Fruit fly (Drosophila melanogaster) whole organism, embryonic: Measurements from ENCODE around the gene CG14537.
A peak's percentile ranks its signal among the peaks of the same experiment; 100 is the strongest.

ENCODE experiments used
- Abd-B ChIP-seq: fragments of 200-800 bp; sonication (Bioruptor generic); optimal IDR thresholded peaks from 2 replicates; lab custom pipeline; 2018; ENCODE audit warnings: missing biosample characterization, mild to moderate bottlenecking, missing genetic modification characterization, moderate library complexity
- Bgb ChIP-seq: fragments of 200-800 bp; sonication (Bioruptor generic); IDR thresholded peaks from 2 replicates; pipeline ENCODE4 v1.3.6; 2022; ENCODE audit warnings: missing biosample characterization, missing genetic modification characterization; ENCODE audit not compliant: partially characterized antibody
- CG13287 ChIP-seq: fragments of 200-800 bp; sonication (Bioruptor generic); IDR thresholded peaks from 2 replicates; pipeline ENCODE4 v1.3.6; 2022; ENCODE audit warnings: missing biosample characterization, missing genetic modification characterization; ENCODE audit not compliant: partially characterized antibody
- CG13296 ChIP-seq: fragments of 200-800 bp; sonication (Bioruptor generic); optimal IDR thresholded peaks from 3 replicates; lab custom pipeline; 2018; ENCODE audit warnings: missing biosample characterization, mild to moderate bottlenecking, missing genetic modification characterization
- CG15269 ChIP-seq: fragments of 200-800 bp; sonication (Bioruptor generic); optimal IDR thresholded peaks from 2 replicates; lab custom pipeline; 2018; ENCODE audit warnings: missing biosample characterization, mild to moderate bottlenecking, missing genetic modification characterization, moderate library complexity
- CG1603 ChIP-seq: fragments of 200-800 bp; sonication (Bioruptor generic); optimal IDR thresholded peaks from 2 replicates; lab custom pipeline; 2019; ENCODE audit warnings: missing biosample characterization, mild to moderate bottlenecking, missing genetic modification characterization, moderate library complexity
- CG16863 ChIP-seq: fragments of 200-800 bp; sonication (Bioruptor generic); optimal IDR thresholded peaks from 3 replicates; lab custom pipeline; 2016; ENCODE audit warnings: missing biosample characterization, missing genetic modification characterization
- CG18262 ChIP-seq: fragments of 200-800 bp; optimal IDR thresholded peaks from 3 replicates; lab custom pipeline; 2019; ENCODE audit warnings: missing biosample characterization, mild to moderate bottlenecking, missing genetic modification characterization, moderate library complexity
- CG2129 ChIP-seq: fragments of 200-800 bp; sonication (Bioruptor generic); IDR thresholded peaks from 2 replicates; pipeline ENCODE4 v1.3.6; 2022; ENCODE audit warnings: missing biosample characterization, missing genetic modification characterization; ENCODE audit not compliant: partially characterized antibody
- CG31365 ChIP-seq: fragments of 200-800 bp; sonication (Bioruptor generic); optimal IDR thresholded peaks from 2 replicates; lab custom pipeline; 2018; ENCODE audit warnings: missing biosample characterization, mild to moderate bottlenecking, missing genetic modification characterization
- CG31441 ChIP-seq: fragments of 200-800 bp; sonication (Bioruptor generic); IDR thresholded peaks from 2 replicates; pipeline ENCODE4 v1.3.6; 2022; ENCODE audit warnings: missing biosample characterization, missing genetic modification characterization
- CG3281 ChIP-seq: fragments of 200-800 bp; sonication (Bioruptor generic); optimal IDR thresholded peaks from 3 replicates; lab custom pipeline; 2017; ENCODE audit warnings: missing biosample characterization, mild to moderate bottlenecking, missing genetic modification characterization
- CG6765 ChIP-seq: fragments of 200-800 bp; sonication (Bioruptor generic); optimal IDR thresholded peaks from 3 replicates; lab custom pipeline; 2017; ENCODE audit warnings: missing biosample characterization, mild to moderate bottlenecking, missing genetic modification characterization
- CG6813 ChIP-seq: fragments of 200-800 bp; sonication (Bioruptor generic); optimal IDR thresholded peaks from 2 replicates; lab custom pipeline; 2017; ENCODE audit warnings: missing biosample characterization, missing genetic modification characterization, mild to moderate bottlenecking, moderate library complexity, missing genetic modification reagents
- CG7745 ChIP-seq: fragments of 200-800 bp; sonication (Bioruptor generic); optimal IDR thresholded peaks from 2 replicates; lab custom pipeline; 2018; ENCODE audit warnings: missing biosample characterization, mild to moderate bottlenecking, missing genetic modification characterization, moderate library complexity
- CG8089 ChIP-seq: fragments of 200-800 bp; sonication (Bioruptor generic); optimal IDR thresholded peaks from 3 replicates; lab custom pipeline; 2016; ENCODE audit warnings: missing biosample characterization, missing genetic modification characterization
- CG8281 ChIP-seq: fragments of 200-800 bp; sonication (Bioruptor generic); optimal IDR thresholded peaks from 2 replicates; lab custom pipeline; 2018; ENCODE audit warnings: missing biosample characterization, mild to moderate bottlenecking, missing genetic modification characterization, moderate library complexity
- CG9932 ChIP-seq: fragments of 200-800 bp; sonication (Bioruptor generic); IDR thresholded peaks from 2 replicates; pipeline ENCODE4 v1.3.6; 2022; ENCODE audit warnings: missing biosample characterization, missing genetic modification characterization
- Camta ChIP-seq: fragments of 200-800 bp; sonication (Bioruptor generic); optimal IDR thresholded peaks from 2 replicates; lab custom pipeline; 2016; ENCODE audit warnings: missing biosample characterization, missing genetic modification characterization
- CrebB ChIP-seq: fragments of 200-800 bp; sonication (Bioruptor generic); optimal IDR thresholded peaks from 3 replicates; lab custom pipeline; 2018; ENCODE audit warnings: missing biosample characterization, mild to moderate bottlenecking, missing genetic modification characterization
- Dbx ChIP-seq: fragments of 200-800 bp; sonication (Bioruptor generic); IDR thresholded peaks from 3 replicates; pipeline ENCODE4 v1.3.6; 2022; ENCODE audit warnings: missing biosample characterization, missing genetic modification characterization
- Doc3 ChIP-seq: fragments of 200-800 bp; sonication (Bioruptor generic); IDR thresholded peaks from 3 replicates; pipeline ENCODE4 v1.3.6; 2022; ENCODE audit warnings: missing biosample characterization, missing genetic modification characterization; ENCODE audit not compliant: partially characterized antibody
- Hey ChIP-seq: fragments of 200-800 bp; sonication (Bioruptor generic); optimal IDR thresholded peaks from 3 replicates; lab custom pipeline; 2018; ENCODE audit warnings: missing biosample characterization, mild to moderate bottlenecking, missing genetic modification characterization
- Hmx ChIP-seq: fragments of 200-800 bp; sonication (Bioruptor generic); optimal IDR thresholded peaks from 2 replicates; lab custom pipeline; 2016; ENCODE audit warnings: missing biosample characterization, missing genetic modification characterization
- Lpt ChIP-seq: fragments of >200 bp; optimal IDR thresholded peaks from 2 replicates; lab custom pipeline; 2018; ENCODE audit warnings: missing biosample characterization, missing genetic modification characterization
- MBD-R2 ChIP-seq: fragments of 200-800 bp; sonication (Bioruptor generic); IDR thresholded peaks from 2 replicates; pipeline ENCODE4 v1.3.6; 2022; ENCODE audit warnings: missing biosample characterization, missing genetic modification characterization
- Med ChIP-seq: fragments of 200-800 bp; sonication (Bioruptor generic); peaks from one replicate; lab custom pipeline; 2016; ENCODE audit warnings: missing biosample characterization, missing genetic modification characterization, mild to moderate bottlenecking, inconsistent platforms, moderate library complexity
- NC2α ChIP-seq: fragments of 200-800 bp; sonication (Bioruptor generic); optimal IDR thresholded peaks from 2 replicates; lab custom pipeline; 2016; ENCODE audit warnings: missing biosample characterization, missing genetic modification characterization
- NFAT ChIP-seq: fragments of 200-800 bp; sonication (Bioruptor generic); IDR thresholded peaks from 2 replicates; pipeline ENCODE4 v1.3.6; 2022; ENCODE audit warnings: missing biosample characterization, missing genetic modification characterization
- NK7.1 ChIP-seq: fragments of 200-800 bp; sonication (Bioruptor generic); optimal IDR thresholded peaks from 3 replicates; lab custom pipeline; 2016; ENCODE audit warnings: missing biosample characterization, missing genetic modification characterization
- Opbp ChIP-seq: fragments of 200-800 bp; sonication (Bioruptor generic); IDR thresholded peaks from 3 replicates; pipeline ENCODE4 v1.3.6; 2022; ENCODE audit warnings: missing biosample characterization, missing genetic modification characterization; ENCODE audit not compliant: partially characterized antibody
- Sox102F ChIP-seq: fragments of 200-800 bp; sonication (Bioruptor generic); optimal IDR thresholded peaks from 2 replicates; lab custom pipeline; 2018; ENCODE audit warnings: missing biosample characterization, mild to moderate bottlenecking, missing genetic modification characterization, moderate library complexity
- Tbp ChIP-seq: fragments of >200 bp; optimal IDR thresholded peaks from 2 replicates; lab custom pipeline; 2018; ENCODE audit warnings: missing biosample characterization, missing genetic modification characterization
- ara ChIP-seq: fragments of 200-800 bp; sonication (Bioruptor generic); IDR thresholded peaks from 2 replicates; pipeline ENCODE4 v1.3.6; 2022; ENCODE audit warnings: missing biosample characterization, missing genetic modification characterization
- caup ChIP-seq: fragments of 200-800 bp; sonication (Bioruptor generic); optimal IDR thresholded peaks from 3 replicates; lab custom pipeline; 2017; ENCODE audit warnings: missing biosample characterization, mild to moderate bottlenecking, missing genetic modification characterization, moderate library complexity; ENCODE audit not compliant: severe bottlenecking
- cg ChIP-seq: fragments of 200-800 bp; sonication (Bioruptor generic); optimal IDR thresholded peaks from 3 replicates; lab custom pipeline; 2019; ENCODE audit warnings: missing biosample characterization, mild to moderate bottlenecking, missing genetic modification characterization, moderate library complexity
- ci ChIP-seq: fragments of 200-800 bp; sonication (Bioruptor generic); IDR thresholded peaks from 3 replicates; pipeline ENCODE4 v1.3.6; 2022; ENCODE audit warnings: missing biosample characterization, missing genetic modification characterization
- croc ChIP-seq: fragments of 200-800 bp; sonication (Bioruptor generic); conservative IDR thresholded peaks from 3 replicates; pipeline ENCODE4 v1.3.6; 2022; ENCODE audit warnings: missing biosample characterization, missing genetic modification characterization
- crol ChIP-seq: fragments of 200-800 bp; sonication (Bioruptor generic); IDR thresholded peaks from 2 replicates; pipeline ENCODE4 v1.3.6; 2022; ENCODE audit warnings: missing biosample characterization, missing genetic modification characterization
- her ChIP-seq: fragments of 200-800 bp; sonication (Bioruptor generic); optimal IDR thresholded peaks from 2 replicates; lab custom pipeline; 2016; ENCODE audit warnings: missing biosample characterization, missing genetic modification characterization
- insv ChIP-seq, 2 experiments: fragments of 200-800 bp; sonication (Bioruptor generic); optimal IDR thresholded peaks; 3 replicates each; lab custom pipeline; 2016 to 2018; ENCODE audit warnings: missing biosample characterization in 2 of 2, missing genetic modification characterization in 2 of 2
- knrl ChIP-seq: fragments of 200-800 bp; sonication (Bioruptor generic); IDR thresholded peaks from 3 replicates; pipeline ENCODE4 v1.3.6; 2022; ENCODE audit warnings: missing biosample characterization, missing genetic modification characterization; ENCODE audit not compliant: partially characterized antibody
- oc ChIP-seq: fragments of 200-800 bp; sonication (Bioruptor generic); optimal IDR thresholded peaks from 2 replicates; lab custom pipeline; 2018; ENCODE audit warnings: missing biosample characterization, mild to moderate bottlenecking, missing genetic modification characterization, moderate library complexity
- phol ChIP-seq: fragments of 200-800 bp; sonication (Bioruptor generic); optimal IDR thresholded peaks from 3 replicates; lab custom pipeline; 2018; ENCODE audit warnings: missing biosample characterization, mild to moderate bottlenecking, missing genetic modification characterization, moderate library complexity
- schlank ChIP-seq: fragments of 200-800 bp; sonication (Bioruptor generic); optimal IDR thresholded peaks from 2 replicates; lab custom pipeline; 2018; ENCODE audit warnings: missing biosample characterization, mild to moderate bottlenecking, missing genetic modification characterization
- sens-2 ChIP-seq: fragments of 200-800 bp; sonication (Bioruptor generic); IDR thresholded peaks from 2 replicates; pipeline ENCODE4 v1.3.6; 2022; ENCODE audit warnings: missing biosample characterization, missing genetic modification characterization
- sim ChIP-seq: fragments of 200-800 bp; sonication (Bioruptor generic); IDR thresholded peaks from 2 replicates; pipeline ENCODE4 v1.3.6; 2022; ENCODE audit warnings: missing biosample characterization, missing genetic modification characterization
- stc ChIP-seq: fragments of 200-800 bp; sonication (Bioruptor generic); IDR thresholded peaks from 2 replicates; pipeline ENCODE4 v1.3.6; 2022; ENCODE audit warnings: missing biosample characterization, missing genetic modification characterization
- tx ChIP-seq: fragments of 200-800 bp; sonication (Bioruptor generic); optimal IDR thresholded peaks from 2 replicates; lab custom pipeline; 2016; ENCODE audit warnings: missing biosample characterization, missing genetic modification characterization
- z ChIP-seq: fragments of 200-800 bp; sonication (Bioruptor generic); IDR thresholded peaks from 3 replicates; pipeline ENCODE4 v1.3.6; 2022; ENCODE audit warnings: missing biosample characterization, missing genetic modification characterization

Gene CG14537

dm6 chr2L:7828231-7828630, 12.0 kb upstream of the CG14537 start (continued):
- TF ChIP-seq Doc3 (GFP tag; lab: Robert Waterston, UW) (no peak), stc (GFP tag; lab: Robert Waterston, UW) (no peak), CG16863 (no peak), croc (GFP tag; lab: Robert Waterston, UW) (no peak), NC2α (GFP tag; lab: Kevin White, UChicago) (no peak), CG1603 (tag; lab: Kevin White, UChicago) (peak; percentile 17), CG6813 (GFP tag; lab: Kevin White, UChicago) (peak; percentile 19), CG3281 (GFP tag; lab: Kevin White, UChicago) (no peak), caup (GFP tag; lab: Kevin White, UChicago) (no peak), CG9932 (GFP tag; lab: Robert Waterston, UW) (peak; percentile 35; the same call in 1 of the 2 replicates), CG13287 (GFP tag; lab: Robert Waterston, UW) (peak; percentile 16; the same call in 1 of the 2 replicates), knrl (GFP tag; lab: Robert Waterston, UW) (peak; percentile 41; the same call in 2 of the 3 replicates), Hmx (no peak), Hey (tag; lab: Kevin White, UChicago) (no peak), z (GFP tag; lab: Robert Waterston, UW) (no peak), cg (GFP tag; lab: Kevin White, UChicago) (peak; percentile 48), ci (GFP tag; lab: Robert Waterston, UW) (peak; percentile 75), NFAT (GFP tag; lab: Robert Waterston, UW) (peak; percentile 62; the same call in 1 of the 2 replicates), Dbx (GFP tag; lab: Robert Waterston, UW) (peak; percentile 27; the same call in 1 of the 3 replicates), CG7745 (tag; lab: Kevin White, UChicago) (no peak), CG8089 (no peak), sim (no peak), crol (peak; percentile 64), Opbp (GFP tag; lab: Robert Waterston, UW) (peak; percentile 80), CG6765 (GFP tag; lab: Kevin White, UChicago) (no peak), phol (tag; lab: Kevin White, UChicago) (peak; percentile 100), oc (tag; lab: Kevin White, UChicago) (peak; percentile 4), CG18262 (tag; lab: Kevin White, UChicago) (peak; percentile 8), tx (GFP tag; lab: Kevin White, UChicago) (no peak), MBD-R2 (GFP tag; lab: Robert Waterston, UW) (peak; percentile 30; the same call in 1 of the 2 replicates), her (GFP tag; lab: Kevin White, UChicago) (no peak), sens-2 (GFP tag; lab: Robert Waterston, UW) (no peak), insv (GFP tag; optimal IDR thresholded peaks at IDR 0.05; lab: Kevin White, UChicago) (peak in 1 of 2 experiments; percentile 62), CG31441 (no peak), CG15269 (tag; lab: Kevin White, UChicago) (no peak), CG31365 (tag; lab: Kevin White, UChicago) (peak; percentile 3), CG8281 (tag; lab: Kevin White, UChicago) (peak; percentile 50), Abd-B (peak; percentile 5), Tbp (GFP tag; lab: Kevin White, UChicago) (no peak), CG2129 (GFP tag; lab: Robert Waterston, UW) (no peak), Lpt (no peak), schlank (tag; lab: Kevin White, UChicago) (peak; percentile 2), NK7.1 (GFP tag; lab: Kevin White, UChicago) (no peak), Camta (GFP tag; lab: Kevin White, UChicago) (peak; percentile 7), CG13296 (no peak), Sox102F (GFP tag; lab: Kevin White, UChicago) (no peak), CrebB (tag; lab: Kevin White, UChicago) (no peak), Med (peak; percentile 92), Bgb (GFP tag; lab: Robert Waterston, UW) (peak; percentile 72), ara (GFP tag; lab: Robert Waterston, UW) (peak; percentile 61)
